Worm (Caenorhabditis elegans): ENCODE measurements around the gene C18D4.3.

DNA sequence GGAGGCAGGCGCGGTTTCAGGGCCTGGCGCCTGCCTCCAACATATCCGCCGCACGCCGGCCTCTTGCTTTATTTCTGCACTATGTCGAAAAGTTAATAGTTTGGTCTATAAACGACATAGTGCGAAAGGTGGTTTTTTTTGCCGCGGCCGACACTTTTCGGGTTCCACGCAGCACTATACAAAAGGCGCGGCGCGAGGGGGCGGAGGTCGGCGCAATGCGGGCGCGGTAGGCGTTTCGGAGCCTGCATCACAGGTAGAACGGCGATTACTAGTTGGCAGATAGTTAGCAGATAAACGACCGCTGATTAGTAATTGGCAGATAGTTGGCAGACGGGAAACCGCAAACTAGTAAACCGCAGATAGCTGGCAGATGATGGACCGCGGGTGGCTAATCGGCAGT, 19.8 kb downstream of the C18D4.3 start:
- no peak for TF ChIP-seq snpc-4 (tag; optimal IDR thresholded peaks at IDR 0.05)
- no peak for TF ChIP-seq mep-1 (tag; optimal IDR thresholded peaks at IDR 0.05)
- TF ChIP-seq zip-8 (tag; optimal IDR thresholded peaks at IDR 0.05), result no peak
